Fruit fly (Drosophila melanogaster): ENCODE measurements around the gene RfC4.
A peak's percentile ranks its signal among the peaks of the same experiment; 100 is the strongest.

The RfC4 gene

DNA sequence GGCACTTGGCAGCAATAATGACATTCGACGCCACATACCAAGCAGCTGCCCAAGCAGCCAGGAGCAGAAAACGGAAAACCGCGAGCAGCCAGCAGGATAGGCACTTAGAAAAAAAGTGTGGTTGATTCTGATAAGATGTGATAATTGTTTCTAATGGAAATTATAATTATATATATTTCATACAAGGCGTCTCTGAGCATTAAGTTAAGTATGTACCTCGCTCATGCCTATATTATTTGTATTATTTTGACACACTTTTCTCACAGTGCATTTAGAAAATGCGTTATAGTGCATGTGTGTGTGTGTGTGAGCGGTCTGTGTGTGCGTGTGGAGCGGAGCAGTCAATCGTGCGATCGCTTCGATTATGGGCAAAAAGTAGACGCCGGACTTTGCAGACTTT is 22.5 kb upstream of the RfC4 start (continued):
- TF ChIP-seq Sox15 (GFP tag; optimal IDR thresholded peaks at IDR 0.05) (peak; percentile 35), salr (GFP tag; optimal IDR thresholded peaks at IDR 0.05) (peak in 1 of 2 experiments; percentile 63), CG11902 (GFP tag; optimal IDR thresholded peaks at IDR 0.05) (peak; percentile 38), CG8319 (GFP tag; optimal IDR thresholded peaks at IDR 0.05) (peak; percentile 19), lz (GFP tag; optimal IDR thresholded peaks at IDR 0.05) (peak; percentile 57), dac (GFP tag; optimal IDR thresholded peaks at IDR 0.05) (no peak), Ets21C (GFP tag; optimal IDR thresholded peaks at IDR 0.05) (peak; percentile 1), CG1621 (tag; optimal IDR thresholded peaks at IDR 0.05) (peak; percentile 68), Smox (GFP tag; optimal IDR thresholded peaks at IDR 0.05) (peak; percentile 48), CG10669 (GFP tag; optimal IDR thresholded peaks at IDR 0.05) (peak; percentile 67), eg (GFP tag; IDR thresholded peaks at IDR 0.05) (peak; percentile 40; the same call in 2 of the 3 replicates), svp (GFP tag) (peak; percentile 78), vri (GFP tag; optimal IDR thresholded peaks at IDR 0.05) (peak; percentile 36)

DNA sequence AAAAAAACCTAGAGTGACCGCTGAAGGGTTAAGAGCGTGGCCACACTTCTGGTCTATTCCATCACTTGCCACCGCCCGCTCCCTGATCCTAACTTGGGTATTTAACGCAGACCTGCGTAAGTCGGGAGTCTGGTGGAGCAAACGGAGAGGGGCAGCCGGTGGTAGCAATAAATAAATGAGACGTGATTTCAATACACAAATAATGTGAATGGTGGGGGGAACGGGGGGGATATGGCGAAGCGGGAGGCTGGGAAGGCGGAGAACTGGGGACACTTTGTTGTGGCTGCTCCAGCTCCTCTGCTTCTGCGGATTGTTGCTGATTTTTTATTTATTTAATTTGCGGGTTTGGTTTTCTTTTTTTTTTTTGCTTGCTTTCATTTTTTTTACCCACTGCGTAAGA is 22.0 kb upstream of the RfC4 start:
- TF ChIP-seq Eip75B (GFP tag; optimal IDR thresholded peaks at IDR 0.05) (no peak), Eip78C (GFP tag) (no peak), fd85E (GFP tag; optimal IDR thresholded peaks at IDR 0.05) (no peak), salr (GFP tag; optimal IDR thresholded peaks at IDR 0.05) (no peak), CG6163 (GFP tag; IDR thresholded peaks at IDR 0.05) (no peak), Sox14 (GFP tag; optimal IDR thresholded peaks at IDR 0.05) (no peak), dsx (GFP tag; optimal IDR thresholded peaks at IDR 0.05; ENCODE audit: poor library complexity, severe bottlenecking) (peak; percentile 52), Met (GFP tag; optimal IDR thresholded peaks at IDR 0.05) (no peak)

DNA sequence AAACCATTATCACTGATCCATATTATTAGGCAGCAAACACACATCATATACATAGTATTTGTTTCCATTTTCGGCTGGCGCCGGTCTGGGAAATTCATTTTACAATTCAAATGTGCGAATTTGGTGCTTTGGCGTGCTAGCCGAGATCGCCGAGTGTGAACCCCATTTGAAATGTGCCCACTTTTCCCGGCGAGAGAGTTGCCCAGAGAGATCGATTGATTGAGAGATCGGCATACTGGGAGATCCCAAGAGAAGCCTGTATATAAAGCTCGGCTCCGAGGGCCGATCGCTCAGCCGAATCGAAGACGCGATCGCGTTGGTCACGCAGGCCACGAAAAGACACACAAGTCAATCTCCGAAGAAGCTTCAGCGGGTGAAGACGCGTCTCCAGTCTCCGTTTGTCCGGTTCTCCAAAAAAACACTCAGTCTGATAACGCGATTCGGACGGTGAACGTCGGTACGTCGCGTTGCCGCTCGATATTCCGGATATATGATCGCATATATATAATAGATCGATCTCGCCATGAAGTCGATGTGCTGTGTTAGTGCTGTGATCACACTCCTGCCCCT is 12.7 kb upstream of the RfC4 start, which contains the start of gene CG1299:
Gene CG1299 (plus strand): TSS at position 291 of the 570 bp plus-strand sequence.
- no peak for TF ChIP-seq achi (GFP tag; optimal IDR thresholded peaks at IDR 0.05)
- TF ChIP-seq CG6163 (GFP tag; IDR thresholded peaks at IDR 0.05), result peak; percentile 35; the same call in 1 of the 3 replicates
- TF ChIP-seq CG6792 (GFP tag; optimal IDR thresholded peaks at IDR 0.05), result no peak
- no peak for TF ChIP-seq Sox102F (GFP tag; optimal IDR thresholded peaks at IDR 0.05)
- TF ChIP-seq Hr4 (GFP tag; optimal IDR thresholded peaks at IDR 0.05), result no peak
- no peak for TF ChIP-seq CG8632 (GFP tag; optimal IDR thresholded peaks at IDR 0.05)
- TF ChIP-seq CG16779 (tag; optimal IDR thresholded peaks at IDR 0.05), result no peak
- TF ChIP-seq Sox14 (GFP tag; optimal IDR thresholded peaks at IDR 0.05), result no peak
- no peak for TF ChIP-seq Met (GFP tag; optimal IDR thresholded peaks at IDR 0.05)
- TF ChIP-seq ss (GFP tag; optimal IDR thresholded peaks at IDR 0.05), result peak; percentile 19 to 44
- TF ChIP-seq Sox15 (GFP tag; optimal IDR thresholded peaks at IDR 0.05), result no peak
- TF ChIP-seq CG31627 (GFP tag; optimal IDR thresholded peaks at IDR 0.05), result no peak
- no peak for TF ChIP-seq CG10669 (GFP tag; optimal IDR thresholded peaks at IDR 0.05)
- TF ChIP-seq Eip75B (GFP tag; optimal IDR thresholded peaks at IDR 0.05), result peak; percentile 18
- peak; percentile 2 for TF ChIP-seq CG9139 (GFP tag; optimal IDR thresholded peaks at IDR 0.05)
- TF ChIP-seq Eip78C (GFP tag), result peak; percentile 71
- no peak for TF ChIP-seq spab (GFP tag; optimal IDR thresholded peaks at IDR 0.05)
- TF ChIP-seq fkh (GFP tag; optimal IDR thresholded peaks at IDR 0.05), result no peak
- no peak for TF ChIP-seq CG34406 (GFP tag; optimal IDR thresholded peaks at IDR 0.05)
- no peak for TF ChIP-seq CG15336 (GFP tag; IDR thresholded peaks at IDR 0.05)
- TF ChIP-seq Ets21C (GFP tag; optimal IDR thresholded peaks at IDR 0.05), result no peak
- TF ChIP-seq CG6854 (GFP tag; optimal IDR thresholded peaks at IDR 0.05), result no peak
- no peak for TF ChIP-seq CG8319 (GFP tag; optimal IDR thresholded peaks at IDR 0.05)
- TF ChIP-seq CG10631 (GFP tag; optimal IDR thresholded peaks at IDR 0.05), result no peak
- no peak for TF ChIP-seq pdm3 (GFP tag; optimal IDR thresholded peaks at IDR 0.05)
- no peak for TF ChIP-seq net (GFP tag; optimal IDR thresholded peaks at IDR 0.05)
- TF ChIP-seq dac (GFP tag; optimal IDR thresholded peaks at IDR 0.05), result no peak
- TF ChIP-seq CG4318 (GFP tag; optimal IDR thresholded peaks at IDR 0.05), result no peak
- TF ChIP-seq eg (GFP tag; IDR thresholded peaks at IDR 0.05), result no peak
- TF ChIP-seq CG3032 (tag; optimal IDR thresholded peaks at IDR 0.05), result no peak
- peak; percentile 57 for TF ChIP-seq CG1621 (tag; optimal IDR thresholded peaks at IDR 0.05)
- no peak for TF ChIP-seq CG11294 (GFP tag; IDR thresholded peaks at IDR 0.05)

All from whole organism, prepupa.